Fruit fly (Drosophila melanogaster): ENCODE data around the gene CG14314.

CG14314 gene

dm6 chr3R:18198518-18199118, 17.3 kb upstream of the CG14314 start (continued):
- peak; percentile 10 for TF ChIP-seq CG4820 (GFP tag; optimal IDR thresholded peaks at IDR 0.05)
- TF ChIP-seq Ets65A (GFP tag) = no peak
- no peak for TF ChIP-seq Dip2 (GFP tag; IDR thresholded peaks at IDR 0.05)
- peak; percentile 50 for TF ChIP-seq Fer3 (tag; optimal IDR thresholded peaks at IDR 0.05)
- TF ChIP-seq CG4424 (GFP tag; optimal IDR thresholded peaks at IDR 0.05) = no peak
- no peak for TF ChIP-seq slbo (GFP tag; IDR thresholded peaks at IDR 0.05)
- TF ChIP-seq ind (GFP tag; optimal IDR thresholded peaks at IDR 0.05) = no peak
- TF ChIP-seq ara (GFP tag; IDR thresholded peaks at IDR 0.05) = no peak
- TF ChIP-seq MESR4 (GFP tag; optimal IDR thresholded peaks at IDR 0.05) = no peak
- peak; percentile 63 for TF ChIP-seq CG11398 (GFP tag; optimal IDR thresholded peaks at IDR 0.05)
- TF ChIP-seq Gsc (GFP tag; IDR thresholded peaks at IDR 0.05) = no peak
- peak; percentile 18 for TF ChIP-seq corto (GFP tag; optimal IDR thresholded peaks at IDR 0.05)
- TF ChIP-seq bsh (GFP tag; optimal IDR thresholded peaks at IDR 0.05) = peak in 1 of 2 experiments; percentile 39
- TF ChIP-seq cato (GFP tag; optimal IDR thresholded peaks at IDR 0.05; ENCODE audit: borderline replicate concordance) = no peak
- TF ChIP-seq Atf6 (GFP tag; IDR thresholded peaks at IDR 0.05) = no peak
- TF ChIP-seq CkIIα-i1 (GFP tag; IDR thresholded peaks at IDR 0.05) = no peak
- TF ChIP-seq Hmr (GFP tag; optimal IDR thresholded peaks at IDR 0.05) = peak; percentile 42
- no peak for TF ChIP-seq aop (GFP tag; IDR thresholded peaks at IDR 0.05)
- TF ChIP-seq crol (GFP tag; IDR thresholded peaks at IDR 0.05) = no peak
- TF ChIP-seq CG10543 (GFP tag; optimal IDR thresholded peaks at IDR 0.05) = peak; percentile 48
- TF ChIP-seq CG11560 (tag; IDR thresholded peaks at IDR 0.05) = no peak
- peak; percentile 37 for TF ChIP-seq pho (GFP tag; optimal IDR thresholded peaks at IDR 0.05)
- TF ChIP-seq dmrt11E (tag; optimal IDR thresholded peaks at IDR 0.05) = peak; percentile 39
- TF ChIP-seq klu (GFP tag; IDR thresholded peaks at IDR 0.05) = no peak
- TF ChIP-seq Drgx (GFP tag; IDR thresholded peaks at IDR 0.05) = no peak
- TF ChIP-seq eyg (GFP tag; optimal IDR thresholded peaks at IDR 0.05) = peak; percentile 27
- TF ChIP-seq ci (GFP tag; IDR thresholded peaks at IDR 0.05) = no peak
- no peak for TF ChIP-seq pita (GFP tag; optimal IDR thresholded peaks at IDR 0.05)
- TF ChIP-seq luna (GFP tag; optimal IDR thresholded peaks at IDR 0.05) = no peak
- TF ChIP-seq gsb-n (tag; optimal IDR thresholded peaks at IDR 0.05) = no peak
- no peak for TF ChIP-seq CG6654 (GFP tag; optimal IDR thresholded peaks at IDR 0.05)
- TF ChIP-seq ac (GFP tag; optimal IDR thresholded peaks at IDR 0.05) = peak; percentile 61
- no peak for TF ChIP-seq Tbp (GFP tag; optimal IDR thresholded peaks at IDR 0.05)
- peak; percentile 18 for TF ChIP-seq CG12155 (GFP tag; optimal IDR thresholded peaks at IDR 0.05)
- TF ChIP-seq B-H1 (GFP tag; IDR thresholded peaks at IDR 0.05) = no peak
- peak; percentile 17 for TF ChIP-seq Kr (GFP tag; optimal IDR thresholded peaks at IDR 0.05)
- peak; percentile 28 for TF ChIP-seq CG6854 (GFP tag; optimal IDR thresholded peaks at IDR 0.05)
- peak; percentile 35 for TF ChIP-seq CG17912 (GFP tag; optimal IDR thresholded peaks at IDR 0.05)
- no peak for TF ChIP-seq tio (GFP tag; optimal IDR thresholded peaks at IDR 0.05)
- TF ChIP-seq B-H2 (GFP tag; optimal IDR thresholded peaks at IDR 0.05) = peak; percentile 23
- TF ChIP-seq dan (GFP tag; IDR thresholded peaks at IDR 0.05) = no peak
- TF ChIP-seq Jarid2 (GFP tag; optimal IDR thresholded peaks at IDR 0.05) = no peak
- TF ChIP-seq CG1792 (GFP tag; optimal IDR thresholded peaks at IDR 0.05) = peak; percentile 76
- TF ChIP-seq CG30020 (tag; optimal IDR thresholded peaks at IDR 0.05) = no peak
- peak; percentile 56 for TF ChIP-seq Sox100B (GFP tag; optimal IDR thresholded peaks at IDR 0.05)
- peak; percentile 20 for TF ChIP-seq Camta (GFP tag; optimal IDR thresholded peaks at IDR 0.05)
- no peak for TF ChIP-seq CG11247 (GFP tag; IDR thresholded peaks at IDR 0.05)
- TF ChIP-seq Antp (GFP tag; optimal IDR thresholded peaks at IDR 0.05) = no peak
- no peak for TF ChIP-seq CG14965 (GFP tag; optimal IDR thresholded peaks at IDR 0.05; ENCODE audit: borderline replicate concordance)
- no peak for TF ChIP-seq hkb (optimal IDR thresholded peaks at IDR 0.05)
- no peak for TF ChIP-seq hkb (GFP tag; IDR thresholded peaks at IDR 0.05)
- TF ChIP-seq CG9817 (tag; optimal IDR thresholded peaks at IDR 0.05) = no peak

Measured in whole organism, embryonic.